Worm (Caenorhabditis elegans) whole organism, late embryonic: ENCODE results near the gene srt-69.

Experiments
- C38D4.7 ChIP-seq: fragments of 200-800 bp; sonication (Bioruptor generic); optimal IDR thresholded peaks from 2 replicates; lab custom pipeline; 2018; ENCODE audit warnings: mild to moderate bottlenecking, missing genetic modification characterization, moderate library complexity, missing compliant biosample characterization
- K02D7.2 ChIP-seq: sonication (generic microtip); optimal IDR thresholded peaks from 2 replicates; lab custom pipeline; 2017; ENCODE audit warnings: mild to moderate bottlenecking, missing genetic modification characterization, missing compliant biosample characterization
- K09A11.1 ChIP-seq: sonication (generic microtip); optimal IDR thresholded peaks from 2 replicates; lab custom pipeline; 2017; ENCODE audit warnings: antibody characterized with exemption, mild to moderate bottlenecking, missing genetic modification characterization, missing compliant biosample characterization; ENCODE audit not compliant: insufficient read depth
- ceh-19 ChIP-seq: fragments of 200-800 bp; sonication (Bioruptor generic); optimal IDR thresholded peaks from 2 replicates; lab custom pipeline; 2018; ENCODE audit warnings: mild to moderate bottlenecking, missing genetic modification characterization, missing compliant biosample characterization
- ceh-22 ChIP-seq: sonication (generic microtip); optimal IDR thresholded peaks from 2 replicates; lab custom pipeline; 2017; ENCODE audit warnings: missing biosample characterization, missing genetic modification characterization
- ceh-31 ChIP-seq: sonication (generic microtip); optimal IDR thresholded peaks from 2 replicates; lab custom pipeline; 2016; ENCODE audit warnings: missing genetic modification characterization, missing compliant biosample characterization
- ceh-34 ChIP-seq: sonication (generic microtip); optimal IDR thresholded peaks from 2 replicates; lab custom pipeline; 2016; ENCODE audit warnings: mild to moderate bottlenecking, missing genetic modification characterization, missing compliant biosample characterization
- ceh-48 ChIP-seq: sonication (generic microtip); optimal IDR thresholded peaks from 2 replicates; lab custom pipeline; 2016; ENCODE audit warnings: missing genetic modification characterization, inconsistent platforms, missing compliant biosample characterization
- ceh-6 ChIP-seq: fragments of 200-800 bp; sonication (Bioruptor generic); optimal IDR thresholded peaks from 2 replicates; lab custom pipeline; 2018; ENCODE audit warnings: mild to moderate bottlenecking, missing genetic modification characterization, missing compliant biosample characterization
- ceh-9 ChIP-seq: sonication (generic microtip); optimal IDR thresholded peaks from 2 replicates; lab custom pipeline; 2016; ENCODE audit warnings: mild to moderate bottlenecking, missing genetic modification characterization, inconsistent platforms, missing compliant biosample characterization
- dmd-4 ChIP-seq: sonication (generic microtip); optimal IDR thresholded peaks from 2 replicates; lab custom pipeline; 2016; ENCODE audit warnings: borderline replicate concordance, missing genetic modification characterization, missing compliant biosample characterization
- elt-4 ChIP-seq: sonication (generic microtip); optimal IDR thresholded peaks from 2 replicates; lab custom pipeline; 2016; ENCODE audit warnings: missing genetic modification characterization, missing compliant biosample characterization
- ets-4 ChIP-seq: sonication (generic microtip); optimal IDR thresholded peaks from 2 replicates; lab custom pipeline; 2016; ENCODE audit warnings: missing genetic modification characterization, missing compliant biosample characterization
- eyg-1 ChIP-seq: sonication (generic microtip); optimal IDR thresholded peaks from 2 replicates; lab custom pipeline; 2016; ENCODE audit warnings: missing genotype, missing genetic modification characterization, missing compliant biosample characterization
- fkh-10 ChIP-seq: fragments of 150-350 bp; optimal IDR thresholded peaks from 2 replicates; lab custom pipeline; 2014; ENCODE audit warnings: missing biosample characterization, missing genetic modification reagents, missing genetic modification characterization
- hlh-13 ChIP-seq: fragments of 200-800 bp; sonication (Bioruptor generic); optimal IDR thresholded peaks from 2 replicates; lab custom pipeline; 2018; ENCODE audit warnings: mild to moderate bottlenecking, missing genetic modification characterization, missing compliant biosample characterization
- hlh-6 ChIP-seq: sonication (generic microtip); optimal IDR thresholded peaks from 2 replicates; lab custom pipeline; 2016; ENCODE audit warnings: missing genotype, missing genetic modification characterization, missing compliant biosample characterization
- mec-3 ChIP-seq: sonication (generic microtip); optimal IDR thresholded peaks from 2 replicates; lab custom pipeline; 2016; ENCODE audit warnings: borderline replicate concordance, missing genetic modification characterization, missing compliant biosample characterization
- nfya-1 ChIP-seq: sonication (generic microtip); optimal IDR thresholded peaks from 2 replicates; lab custom pipeline; 2017; ENCODE audit warnings: missing genetic modification characterization, mild to moderate bottlenecking, missing compliant biosample characterization, antibody characterized with exemption, moderate library complexity
- nhr-11 ChIP-seq: fragments of 150-350 bp; optimal IDR thresholded peaks from 2 replicates; lab custom pipeline; 2014; ENCODE audit warnings: missing biosample characterization, missing genetic modification characterization
- nhr-232 ChIP-seq: sonication (generic microtip); optimal IDR thresholded peaks from 2 replicates; lab custom pipeline; 2016; ENCODE audit warnings: missing genetic modification characterization, missing compliant biosample characterization
- odd-2 ChIP-seq: sonication (generic microtip); optimal IDR thresholded peaks from 2 replicates; lab custom pipeline; 2017; ENCODE audit warnings: antibody characterized with exemption, mild to moderate bottlenecking, missing genetic modification characterization, missing compliant biosample characterization
- pat-9 ChIP-seq: fragments of 200-800 bp; sonication (Bioruptor generic); optimal IDR thresholded peaks from 2 replicates; lab custom pipeline; 2018; ENCODE audit warnings: mild to moderate bottlenecking, missing genetic modification characterization, moderate library complexity, missing compliant biosample characterization
- pax-1 ChIP-seq: fragments of 150-350 bp; optimal IDR thresholded peaks from 2 replicates; lab custom pipeline; 2014; ENCODE audit warnings: missing biosample characterization, missing genetic modification characterization
- pha-4 ChIP-seq: fragments of 150-350 bp; optimal IDR thresholded peaks from 2 replicates; lab custom pipeline; 2018; ENCODE audit warnings: missing biosample characterization, missing genetic modification reagents, missing genetic modification characterization
- pqm-1 ChIP-seq: sonication (generic microtip); optimal IDR thresholded peaks from 2 replicates; lab custom pipeline; 2016; ENCODE audit warnings: missing genetic modification characterization, missing compliant biosample characterization
- pros-1 ChIP-seq: fragments of 150-350 bp; optimal IDR thresholded peaks from 2 replicates; lab custom pipeline; 2014; ENCODE audit warnings: missing biosample characterization, missing genetic modification reagents, missing genetic modification characterization
- sdc-2 ChIP-seq: sonication (generic microtip); optimal IDR thresholded peaks from 2 replicates; lab custom pipeline; 2016; ENCODE audit warnings: missing genotype, missing genetic modification characterization, missing compliant biosample characterization
- tbx-2 ChIP-seq: sonication (generic microtip); optimal IDR thresholded peaks from 2 replicates; lab custom pipeline; 2016; ENCODE audit warnings: missing genetic modification characterization, missing compliant biosample characterization
- unc-3 ChIP-seq, 2 experiments: fragments of 200-800 bp in 1 of 2; sonication (Bioruptor generic) in 1 of 2; sonication (generic microtip) in 1 of 2; conservative IDR thresholded peaks in 1 of 2; optimal IDR thresholded peaks in 1 of 2; 2 replicates each; pipeline versions ENCODE4 v1.3.6 to Lab custom; 2016 to 2022; ENCODE audit warnings: missing compliant biosample characterization in 2 of 2, missing genetic modification characterization in 2 of 2, missing genetic modification reagents in 1 of 2
- unc-42 ChIP-seq: sonication (generic microtip); optimal IDR thresholded peaks from 2 replicates; lab custom pipeline; 2016; ENCODE audit warnings: missing genotype, missing genetic modification characterization, missing compliant biosample characterization
- unc-55 ChIP-seq: sonication (generic microtip); optimal IDR thresholded peaks from 2 replicates; lab custom pipeline; 2017; ENCODE audit warnings: missing biosample characterization, missing genetic modification reagents, missing genetic modification characterization
- unc-86 ChIP-seq: sonication (generic microtip); optimal IDR thresholded peaks from 2 replicates; lab custom pipeline; 2016; ENCODE audit warnings: missing genetic modification characterization, missing compliant biosample characterization
- zip-5 ChIP-seq: sonication (generic microtip); optimal IDR thresholded peaks from 2 replicates; lab custom pipeline; 2016; ENCODE audit warnings: missing genetic modification characterization, missing compliant biosample characterization
- ztf-16 ChIP-seq: sonication (generic microtip); optimal IDR thresholded peaks from 2 replicates; lab custom pipeline; 2017; ENCODE audit warnings: missing genetic modification characterization, missing compliant biosample characterization

The srt-69 gene

ce11 chrV:5269024-5269535 lies 3.6 kb upstream of the srt-69 start, which contains the start of gene penr-1:
TSS of gene penr-1 (plus strand) at chrV:5269485.
- TF ChIP-seq nfya-1: peak; percentile 20
- no peak for TF ChIP-seq K09A11.1 (tag; lab: Kevin White, UChicago)
- no peak for TF ChIP-seq ceh-6 (GFP tag; lab: Kevin White, UChicago)
- no peak for TF ChIP-seq hlh-6 (tag; lab: Kevin White, UChicago)
- no peak for TF ChIP-seq pha-4
- TF ChIP-seq dmd-4 (tag; lab: Kevin White, UChicago): no peak
- peak; percentile 10 for TF ChIP-seq ceh-31 (tag; lab: Kevin White, UChicago)
- no peak for TF ChIP-seq hlh-13 (GFP tag; lab: Kevin White, UChicago)
- peak; percentile 7 for TF ChIP-seq ceh-48 (tag; lab: Kevin White, UChicago)
- TF ChIP-seq pax-1 (tag; lab: Kevin White, UChicago): no peak
- TF ChIP-seq eyg-1 (tag; lab: Kevin White, UChicago): no peak
- TF ChIP-seq pqm-1 (tag; lab: Kevin White, UChicago): no peak
- no peak for TF ChIP-seq odd-2 (tag; lab: Kevin White, UChicago)
- TF ChIP-seq C38D4.7: no peak
- no peak for TF ChIP-seq zip-5
- peak; percentile 22 for TF ChIP-seq unc-55 (GFP tag; lab: Kevin White, UChicago)
- TF ChIP-seq elt-4 (tag; lab: Kevin White, UChicago): no peak
- TF ChIP-seq unc-42 (tag; lab: Kevin White, UChicago): peak; percentile 64
- TF ChIP-seq ceh-34: no peak
- no peak for TF ChIP-seq unc-3 (GFP tag; conservative IDR thresholded peaks at IDR 0.05; lab: Robert Waterston, UW)
- TF ChIP-seq unc-3 (tag; optimal IDR thresholded peaks at IDR 0.05; lab: Kevin White, UChicago): no peak

- TF ChIP-seq sdc-2 (tag; lab: Kevin White, UChicago) (no peak), ceh-19 (GFP tag; lab: Kevin White, UChicago) (no peak), pqm-1 (tag; lab: Kevin White, UChicago) (no peak), dmd-4 (tag; lab: Kevin White, UChicago) (no peak), tbx-2 (tag; lab: Kevin White, UChicago) (no peak), ceh-22 (tag; lab: Kevin White, UChicago) (no peak)
Measured at ce11 chrV:5262999-5263398, 2.5 kb downstream of the srt-69 start, which contains the start of gene cest-30. TSS of gene cest-30 (minus strand) at chrV:5263099.

ce11 chrV:5259448-5259847 lies 6.0 kb downstream of the srt-69 start, which contains the start of gene srt-70:
TSS of gene srt-70 (minus strand) at chrV:5259548.
- no peak for TF ChIP-seq nhr-11 (tag; lab: Kevin White, UChicago)
- TF ChIP-seq K09A11.1 (tag; lab: Kevin White, UChicago): no peak
- no peak for TF ChIP-seq pros-1
- no peak for TF ChIP-seq ets-4 (tag; lab: Kevin White, UChicago)
- no peak for TF ChIP-seq ztf-16 (tag; lab: Kevin White, UChicago)
- no peak for TF ChIP-seq ceh-22 (tag; lab: Kevin White, UChicago)
- TF ChIP-seq odd-2 (tag; lab: Kevin White, UChicago): no peak
- TF ChIP-seq pat-9 (tag; lab: Kevin White, UChicago): no peak
- no peak for TF ChIP-seq ceh-9 (tag; lab: Kevin White, UChicago)
- no peak for TF ChIP-seq fkh-10 (GFP tag; lab: Kevin White, UChicago)
- no peak for TF ChIP-seq unc-86 (tag; lab: Kevin White, UChicago)
- no peak for TF ChIP-seq ceh-34
- no peak for TF ChIP-seq mec-3 (tag; lab: Kevin White, UChicago)
- TF ChIP-seq unc-55 (GFP tag; lab: Kevin White, UChicago): no peak
- TF ChIP-seq K02D7.2 (tag; lab: Kevin White, UChicago): no peak
- no peak for TF ChIP-seq nhr-232 (tag; lab: Kevin White, UChicago)
